Worm (Caenorhabditis elegans): ENCODE measurements around the gene msp-51.

DNA sequence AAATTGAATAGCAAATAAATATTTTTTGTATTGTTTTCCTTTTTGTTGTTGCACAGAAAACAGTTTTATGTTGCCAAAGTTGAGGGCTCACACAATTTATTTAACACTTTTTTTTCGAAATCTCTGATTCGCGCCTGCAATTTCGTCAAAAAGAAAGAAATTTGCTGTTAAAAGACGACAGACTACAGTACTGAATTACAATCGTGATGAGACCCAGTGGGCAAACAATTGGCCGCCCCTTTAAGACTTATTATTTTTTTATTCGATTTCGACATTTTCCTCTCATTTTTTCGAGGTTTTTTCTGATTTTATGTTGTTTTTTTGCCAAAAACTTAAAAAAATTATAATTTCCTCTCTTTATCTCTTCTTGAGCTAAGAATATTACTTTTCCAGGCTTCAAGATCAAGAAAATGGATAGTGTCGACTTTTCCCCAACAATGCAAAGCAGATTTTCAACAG is 21.0 kb downstream of the msp-51 start, which contains the start of gene slfl-4:
- TF ChIP-seq unc-55 (GFP tag; optimal IDR thresholded peaks at IDR 0.05): no peak
- TF ChIP-seq skn-1 (tag; optimal IDR thresholded peaks at IDR 0.05): no peak
